Worm (Caenorhabditis elegans) whole organism, young adult: ENCODE measurements around the gene col-76.

Experiments used
- F23B12.7 ChIP-seq: sonication (generic microtip); optimal IDR thresholded peaks from 2 replicates; lab custom pipeline; 2017; ENCODE audit warnings: missing genetic modification characterization, mild to moderate bottlenecking, missing compliant biosample characterization, antibody characterized with exemption, moderate library complexity; ENCODE audit not compliant: insufficient read depth
- F33H1.4 ChIP-seq: fragments of 200-800 bp; sonication (Bioruptor generic); IDR thresholded peaks from 2 replicates; pipeline ENCODE4 v1.3.6; 2022; ENCODE audit warnings: missing genetic modification reagents, missing genetic modification characterization, missing compliant biosample characterization
- F37B4.10 ChIP-seq: fragments of 200-800 bp; sonication (Bioruptor generic); IDR thresholded peaks from 2 replicates; pipeline ENCODE4 v1.3.6; 2022; ENCODE audit warnings: missing genetic modification characterization, missing compliant biosample characterization
- F49E8.2 ChIP-seq: sonication (generic microtip); optimal IDR thresholded peaks from 3 replicates; lab custom pipeline; 2017; ENCODE audit warnings: missing genetic modification characterization, mild to moderate bottlenecking, missing compliant biosample characterization, antibody characterized with exemption, moderate library complexity; ENCODE audit not compliant: insufficient read depth
- F52B5.7 ChIP-seq: sonication (generic microtip); optimal IDR thresholded peaks from 2 replicates; lab custom pipeline; 2016; ENCODE audit warnings: mild to moderate bottlenecking, missing genetic modification characterization, missing compliant biosample characterization
- F57A8.1 ChIP-seq: fragments of 200-800 bp; sonication (Bioruptor generic); optimal IDR thresholded peaks from 2 replicates; lab custom pipeline; 2018; ENCODE audit warnings: mild to moderate bottlenecking, missing genetic modification characterization, moderate library complexity, missing compliant biosample characterization
- F57C9.4 ChIP-seq: sonication (generic microtip); optimal IDR thresholded peaks from 2 replicates; lab custom pipeline; 2017; ENCODE audit warnings: mild to moderate bottlenecking, missing genetic modification characterization, missing compliant biosample characterization
- Y53G8AR.9 ChIP-seq: fragments of 200-800 bp; sonication (Bioruptor generic); conservative IDR thresholded peaks from 2 replicates; pipeline ENCODE4 v1.3.6; 2022; ENCODE audit warnings: missing genetic modification reagents, missing genetic modification characterization, missing compliant biosample characterization
- Y79H2A.3 ChIP-seq: fragments of 200-800 bp; sonication (Bioruptor generic); conservative IDR thresholded peaks from 2 replicates; pipeline ENCODE4 v1.3.6; 2022; ENCODE audit warnings: missing genetic modification reagents, missing genetic modification characterization, missing compliant biosample characterization
- Y95B8A.8 ChIP-seq: fragments of 200-800 bp; sonication (Bioruptor generic); IDR thresholded peaks from 2 replicates; pipeline ENCODE4 v1.3.6; 2022; ENCODE audit warnings: missing genetic modification reagents, missing genetic modification characterization, missing compliant biosample characterization
- aptf-3 ChIP-seq: fragments of 200-800 bp; sonication (Bioruptor generic); IDR thresholded peaks from 2 replicates; pipeline ENCODE4 v1.3.6; 2022; ENCODE audit warnings: missing genetic modification characterization, missing compliant biosample characterization
- ceh-40 ChIP-seq: fragments of 200-800 bp; sonication (Bioruptor generic); IDR thresholded peaks from 2 replicates; pipeline ENCODE4 v1.3.6; 2022; ENCODE audit warnings: missing genetic modification characterization, missing compliant biosample characterization
- ceh-79 ChIP-seq: sonication (generic microtip); optimal IDR thresholded peaks from 2 replicates; lab custom pipeline; 2017; ENCODE audit warnings: mild to moderate bottlenecking, missing genetic modification characterization, missing compliant biosample characterization
- ceh-91 ChIP-seq: fragments of 200-800 bp; sonication (Bioruptor generic); IDR thresholded peaks from 2 replicates; pipeline ENCODE4 v1.3.6; 2022; ENCODE audit warnings: missing genetic modification reagents, missing genetic modification characterization, missing compliant biosample characterization
- die-1 ChIP-seq: sonication (generic microtip); optimal IDR thresholded peaks from 2 replicates; lab custom pipeline; 2016; ENCODE audit warnings: missing genotype, mild to moderate bottlenecking, missing genetic modification characterization, missing compliant biosample characterization
- dpl-1 ChIP-seq: fragments of 150-350 bp; optimal IDR thresholded peaks from 2 replicates; lab custom pipeline; 2014; ENCODE audit warnings: missing biosample characterization, missing genetic modification reagents, missing genetic modification characterization
- hmg-1.2 ChIP-seq: fragments of 200-800 bp; sonication (Bioruptor generic); IDR thresholded peaks from 2 replicates; pipeline ENCODE4 v1.3.6; 2022; ENCODE audit warnings: missing genetic modification reagents, missing genetic modification characterization, missing compliant biosample characterization
- hrde-1 ChIP-seq: sonication (generic microtip); optimal IDR thresholded peaks from 2 replicates; lab custom pipeline; 2016; ENCODE audit warnings: missing genetic modification characterization, mild to moderate bottlenecking, missing compliant biosample characterization, moderate library complexity, missing genotype, missing genetic modification reagents, borderline replicate concordance
- hsf-1 ChIP-seq: fragments of 200-800 bp; sonication (Bioruptor generic); IDR thresholded peaks from 2 replicates; pipeline ENCODE4 v1.3.6; 2022; ENCODE audit warnings: missing genetic modification reagents, missing genetic modification characterization, missing compliant biosample characterization
- lag-1 ChIP-seq: fragments of 200-800 bp; sonication (Bioruptor generic); IDR thresholded peaks from 2 replicates; pipeline ENCODE4 v1.3.6; 2022; ENCODE audit warnings: missing genetic modification reagents, missing genetic modification characterization, missing compliant biosample characterization
- let-526 ChIP-seq: fragments of 200-800 bp; sonication (Bioruptor generic); IDR thresholded peaks from 2 replicates; pipeline ENCODE4 v1.3.6; 2022; ENCODE audit warnings: missing genetic modification reagents, missing genetic modification characterization, missing compliant biosample characterization
- lin-54 ChIP-seq: fragments of 200-800 bp; sonication (Bioruptor generic); optimal IDR thresholded peaks from 2 replicates; lab custom pipeline; 2018; ENCODE audit warnings: mild to moderate bottlenecking, missing genetic modification characterization, missing compliant biosample characterization
- madf-6 ChIP-seq: fragments of 200-800 bp; sonication (Bioruptor generic); IDR thresholded peaks from 2 replicates; pipeline ENCODE4 v1.3.6; 2022; ENCODE audit warnings: missing genetic modification reagents, missing genetic modification characterization, missing compliant biosample characterization
- mxl-1 ChIP-seq: sonication (generic microtip); optimal IDR thresholded peaks from 2 replicates; lab custom pipeline; 2016; ENCODE audit warnings: missing genetic modification characterization, missing compliant biosample characterization
- nfya-1 ChIP-seq: sonication (generic microtip); optimal IDR thresholded peaks from 2 replicates; lab custom pipeline; 2017; ENCODE audit warnings: antibody characterized with exemption, missing compliant biosample characterization, missing genetic modification characterization, borderline replicate concordance; ENCODE audit not compliant: insufficient read depth
- nfya-2 ChIP-seq: fragments of 200-800 bp; sonication (Bioruptor generic); IDR thresholded peaks from 2 replicates; pipeline ENCODE4 v1.3.6; 2022; ENCODE audit warnings: missing genetic modification reagents, missing genetic modification characterization, missing compliant biosample characterization
- rec-8 ChIP-seq, 2 experiments: sonication (generic microtip); optimal IDR thresholded peaks; 2 replicates each; lab custom pipeline; 2016; ENCODE audit warnings: mild to moderate bottlenecking in 2 of 2, missing genetic modification characterization in 2 of 2, missing genetic modification reagents in 2 of 2, missing genotype in 2 of 2, missing biosample characterization in 1 of 2, missing compliant biosample characterization in 1 of 2, moderate library complexity in 1 of 2
- repo-1 ChIP-seq: sonication (generic microtip); optimal IDR thresholded peaks from 2 replicates; lab custom pipeline; 2017; ENCODE audit warnings: mild to moderate bottlenecking, missing genetic modification characterization, missing compliant biosample characterization
- rpc-1 ChIP-seq, 2 experiments: fragments of 150-350 bp in 1 of 2; sonication (generic microtip) in 1 of 2; optimal IDR thresholded peaks; 2 replicates each; lab custom pipeline; 2014 to 2018; ENCODE audit warnings: missing biosample characterization in 1 of 2, missing genetic modification characterization in 1 of 2, missing genetic modification reagents in 1 of 2, missing genotype in 1 of 2
- sdz-38 ChIP-seq: sonication (generic microtip); optimal IDR thresholded peaks from 2 replicates; lab custom pipeline; 2016; ENCODE audit warnings: missing genotype, missing genetic modification characterization, missing compliant biosample characterization
- snpc-4 ChIP-seq, 5 experiments: fragments of 150-350 bp in 1 of 5; sonication (generic microtip) in 4 of 5; optimal IDR thresholded peaks; 2 replicates each; lab custom pipeline; 2014 to 2018; ENCODE audit warnings: missing genetic modification characterization in 5 of 5, missing biosample characterization in 3 of 5, antibody characterized with exemption in 2 of 5, mild to moderate bottlenecking in 2 of 5, missing compliant biosample characterization in 2 of 5, missing genotype in 2 of 5, moderate library complexity in 2 of 5, missing genetic modification reagents in 1 of 5
- ztf-25 ChIP-seq: fragments of 200-800 bp; sonication (Bioruptor generic); IDR thresholded peaks from 2 replicates; pipeline ENCODE4 v1.3.6; 2022; ENCODE audit warnings: missing genetic modification reagents, missing genetic modification characterization, missing compliant biosample characterization
- ztf-28 ChIP-seq: fragments of 200-800 bp; sonication (Bioruptor generic); IDR thresholded peaks from 2 replicates; pipeline ENCODE4 v1.3.6; 2022; ENCODE audit warnings: missing genetic modification reagents, missing genetic modification characterization, missing compliant biosample characterization
- ztf-3 ChIP-seq: fragments of 200-800 bp; sonication (Bioruptor generic); optimal IDR thresholded peaks from 2 replicates; lab custom pipeline; 2018; ENCODE audit warnings: mild to moderate bottlenecking, missing genetic modification characterization, missing compliant biosample characterization

Gene col-76

DNA sequence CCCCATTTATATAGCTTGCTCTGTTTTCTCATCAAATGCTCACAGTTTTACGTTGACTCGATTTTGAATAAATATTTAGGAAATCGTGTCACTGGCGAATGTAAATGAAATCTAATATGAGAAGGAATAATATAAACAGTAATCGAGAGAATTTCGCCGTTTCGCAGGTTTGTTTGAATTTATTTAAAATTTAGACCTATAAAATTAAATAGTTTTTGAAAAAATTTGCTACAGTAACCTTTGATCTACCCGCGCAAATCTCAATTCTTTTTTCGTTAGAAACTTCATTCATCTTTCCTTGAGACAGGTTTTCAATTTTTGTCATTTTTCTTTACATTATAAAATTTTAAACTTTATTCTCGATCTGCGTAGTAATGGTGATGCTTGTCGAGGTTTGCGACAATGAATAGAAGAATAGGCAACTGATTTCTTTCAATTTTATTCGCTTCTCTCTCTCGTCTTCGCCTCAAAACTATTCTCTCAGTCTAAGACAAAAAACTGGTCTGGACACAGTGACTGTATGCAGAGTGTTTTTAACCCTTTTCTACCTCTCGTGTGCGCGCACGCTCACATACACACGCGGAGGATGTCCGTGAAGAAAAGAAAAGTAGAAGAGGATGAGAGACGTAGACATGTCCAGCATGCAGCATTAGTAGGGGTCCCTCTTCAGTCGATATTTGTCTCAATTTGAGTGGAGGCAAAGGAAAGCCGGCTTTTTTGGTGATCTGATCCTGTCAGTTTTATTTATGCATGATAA lies 18.3 kb downstream of the col-76 start, which contains the start of gene dab-1 (continued):
- TF ChIP-seq repo-1 (tag; lab: Kevin White, UChicago) (no peak), hsf-1 (GFP tag; lab: Robert Waterston, UW) (no peak), F37B4.10 (GFP tag; lab: Robert Waterston, UW) (no peak), F57C9.4 (tag; lab: Kevin White, UChicago) (no peak), hmg-1.2 (peak; percentile 7; the same call in 1 of the 2 replicates), ceh-91 (GFP tag; lab: Robert Waterston, UW) (0 out of 2 replicates have a peak, but pooled peaks have one; percentile 14), lag-1 (GFP tag; lab: Robert Waterston, UW) (no peak), ceh-40 (GFP tag; lab: Robert Waterston, UW) (no peak), die-1 (no peak), snpc-4 (GFP tag; optimal IDR thresholded peaks at IDR 0.05; lab: Kevin White, UChicago) (no peak), snpc-4 (tag; optimal IDR thresholded peaks at IDR 0.05; lab: Kevin White, UChicago) (no peak), ztf-3 (no peak), Y95B8A.8 (GFP tag; lab: Robert Waterston, UW) (0 out of 2 replicates have a peak, but pooled peaks have one; percentile 4), rec-8 (tag; optimal IDR thresholded peaks at IDR 0.05; lab: Kevin White, UChicago) (no peak), mxl-1 (tag; lab: Kevin White, UChicago) (no peak), ztf-25 (GFP tag; lab: Robert Waterston, UW) (no peak), hrde-1 (tag; lab: Kevin White, UChicago) (peak; percentile 42), F23B12.7 (peak; percentile 5), Y79H2A.3 (GFP tag; lab: Robert Waterston, UW) (no peak), F33H1.4 (GFP tag; lab: Robert Waterston, UW) (peak; percentile 55), nfya-2 (GFP tag; lab: Robert Waterston, UW) (no peak), F49E8.2 (tag; lab: Kevin White, UChicago) (no peak), dpl-1 (GFP tag; lab: Kevin White, UChicago) (peak; percentile 54), Y53G8AR.9 (GFP tag; lab: Robert Waterston, UW) (no peak; the same call in 1 of the 2 replicates), let-526 (no peak), rpc-1 (optimal IDR thresholded peaks at IDR 0.05; lab: Kevin White, UChicago) (no peak), rpc-1 (tag; optimal IDR thresholded peaks at IDR 0.05; lab: Kevin White, UChicago) (no peak), madf-6 (peak; percentile 94), F52B5.7 (tag; lab: Kevin White, UChicago) (no peak), lin-54 (peak; percentile 43), ceh-79 (no peak), ztf-28 (GFP tag; lab: Robert Waterston, UW) (no peak), F57A8.1 (GFP tag; lab: Kevin White, UChicago) (no peak), aptf-3 (GFP tag; lab: Robert Waterston, UW) (no peak), sdz-38 (tag; lab: Kevin White, UChicago) (no peak)

DNA sequence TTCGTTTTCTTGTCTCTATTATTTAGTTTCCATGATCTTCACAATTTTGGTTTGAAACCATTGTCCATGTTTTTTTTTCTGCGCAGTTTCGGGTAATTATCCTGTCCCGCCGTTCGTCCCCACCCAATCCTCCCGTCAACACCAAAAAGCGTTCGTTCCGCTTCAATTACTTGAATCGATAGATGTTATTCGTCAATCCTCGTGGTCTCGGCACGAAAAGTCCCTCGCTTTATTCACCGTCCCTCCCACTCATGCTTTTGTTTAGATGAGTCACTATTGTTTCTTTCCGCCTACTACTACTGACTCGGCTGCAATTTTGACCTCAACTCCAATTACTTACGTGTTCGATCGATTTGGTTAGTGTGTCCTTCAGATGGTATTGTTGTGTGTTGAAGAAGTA lies 19.3 kb downstream of the col-76 start:
- TF ChIP-seq nfya-1 (tag; lab: Kevin White, UChicago) (no peak), aptf-3 (GFP tag; lab: Robert Waterston, UW) (peak; percentile 33; the same call in 1 of the 2 replicates)
